Fruit fly (Drosophila melanogaster): ENCODE results near the gene CG15042.

Gene CG15042

dm6 chrX:18506639-18507528 is 21.2 kb downstream of the CG15042 start (continued):
- TF ChIP-seq CG2712 (tag; optimal IDR thresholded peaks at IDR 0.05) = peak; percentile 78
- TF ChIP-seq unpg (GFP tag; optimal IDR thresholded peaks at IDR 0.05) = peak; percentile 82
- TF ChIP-seq fd102C (GFP tag; optimal IDR thresholded peaks at IDR 0.05) = no peak
- peak; percentile 75 for TF ChIP-seq Side (GFP tag; optimal IDR thresholded peaks at IDR 0.05)
- TF ChIP-seq Ptx1 (GFP tag; IDR thresholded peaks at IDR 0.05) = peak; percentile 77
- TF ChIP-seq CG11398 (GFP tag; optimal IDR thresholded peaks at IDR 0.05) = peak; percentile 48
- TF ChIP-seq z (GFP tag; IDR thresholded peaks at IDR 0.05) = no peak
- peak; percentile 63 to 84 for TF ChIP-seq chif (GFP tag; optimal IDR thresholded peaks at IDR 0.05)
- TF ChIP-seq CkIIα-i1 (GFP tag; IDR thresholded peaks at IDR 0.05) = 0 out of 2 replicates have a peak, but pooled peaks have one; percentile 24
- peak; percentile 25 for TF ChIP-seq da (GFP tag; optimal IDR thresholded peaks at IDR 0.05)
- no peak for TF ChIP-seq CG7745 (tag; optimal IDR thresholded peaks at IDR 0.05)
- TF ChIP-seq Fer3 (tag; optimal IDR thresholded peaks at IDR 0.05) = peak; percentile 67
- TF ChIP-seq Usf (GFP tag; optimal IDR thresholded peaks at IDR 0.05) = peak; percentile 32
- no peak for TF ChIP-seq kni (GFP tag; optimal IDR thresholded peaks at IDR 0.05)
- TF ChIP-seq zfh2 (GFP tag; optimal IDR thresholded peaks at IDR 0.05) = peak; percentile 56
- TF ChIP-seq lov (optimal IDR thresholded peaks at IDR 0.05) = no peak
- peak; percentile 87 for TF ChIP-seq lov (GFP tag; IDR thresholded peaks at IDR 0.05)
- peak; percentile 68 for TF ChIP-seq CG18011 (GFP tag; optimal IDR thresholded peaks at IDR 0.05)
- no peak for TF ChIP-seq pzg (GFP tag; optimal IDR thresholded peaks at IDR 0.05)
- TF ChIP-seq CG5245 (GFP tag; optimal IDR thresholded peaks at IDR 0.05) = peak; percentile 74
- TF ChIP-seq Fer1 (GFP tag; optimal IDR thresholded peaks at IDR 0.05) = peak; percentile 72
- TF ChIP-seq Lim3 (GFP tag; IDR thresholded peaks at IDR 0.05) = no peak
- peak; percentile 71 for TF ChIP-seq tx (GFP tag; optimal IDR thresholded peaks at IDR 0.05)
- peak; percentile 75 for TF ChIP-seq pnt (GFP tag; optimal IDR thresholded peaks at IDR 0.05)
- peak; percentile 79 for TF ChIP-seq CG9727 (GFP tag; optimal IDR thresholded peaks at IDR 0.05)
- no peak for TF ChIP-seq Opbp (GFP tag; IDR thresholded peaks at IDR 0.05; ENCODE audit: partially characterized antibody)
- TF ChIP-seq jigr1 (GFP tag; IDR thresholded peaks at IDR 0.05) = no peak
- TF ChIP-seq CG1233 (GFP tag; optimal IDR thresholded peaks at IDR 0.05) = peak; percentile 67
- peak; percentile 91 for TF ChIP-seq HLH3B (GFP tag; IDR thresholded peaks at IDR 0.05)
- peak; percentile 64 for TF ChIP-seq CG8924 (tag; optimal IDR thresholded peaks at IDR 0.05)
- peak; percentile 64 for TF ChIP-seq shn (GFP tag; optimal IDR thresholded peaks at IDR 0.05)
- TF ChIP-seq CG31388 (GFP tag; optimal IDR thresholded peaks at IDR 0.05) = no peak
- peak; percentile 68 for TF ChIP-seq CG4730 (GFP tag; IDR thresholded peaks at IDR 0.05)
- TF ChIP-seq tll (GFP tag; optimal IDR thresholded peaks at IDR 0.05) = no peak
- TF ChIP-seq NC2β (GFP tag; optimal IDR thresholded peaks at IDR 0.05) = peak; percentile 4
- peak; percentile 78 for TF ChIP-seq CG5953 (GFP tag; IDR thresholded peaks at IDR 0.05)
- peak; percentile 26 for TF ChIP-seq Bdp1 (GFP tag; optimal IDR thresholded peaks at IDR 0.05)
- peak; percentile 96 for TF ChIP-seq ci (GFP tag; IDR thresholded peaks at IDR 0.05)
- TF ChIP-seq gsb (GFP tag; IDR thresholded peaks at IDR 0.05) = no peak
- TF ChIP-seq ab (GFP tag; optimal IDR thresholded peaks at IDR 0.05) = no peak
- peak; percentile 53 for TF ChIP-seq slp2 (GFP tag; optimal IDR thresholded peaks at IDR 0.05)
- TF ChIP-seq Vsx1 (GFP tag; optimal IDR thresholded peaks at IDR 0.05) = peak; percentile 35
- TF ChIP-seq CG16779 (GFP tag; IDR thresholded peaks at IDR 0.05) = peak; percentile 74
- TF ChIP-seq MESR4 (GFP tag; optimal IDR thresholded peaks at IDR 0.05) = peak; percentile 10
- peak; percentile 4 for TF ChIP-seq CG1832 (GFP tag; optimal IDR thresholded peaks at IDR 0.05)
- no peak for TF ChIP-seq inv (GFP tag; IDR thresholded peaks at IDR 0.05; ENCODE audit: partially characterized antibody)
- no peak for TF ChIP-seq HLHmδ (GFP tag; optimal IDR thresholded peaks at IDR 0.05)
- no peak for TF ChIP-seq lbe (GFP tag; optimal IDR thresholded peaks at IDR 0.05)
- peak; percentile 68 for TF ChIP-seq CG4854 (GFP tag; optimal IDR thresholded peaks at IDR 0.05)
